Worm (Caenorhabditis elegans) whole organism, midembryonic: ENCODE results near the gene C35D6.3.
"Not testable (repeated sequence)": the region's sequence is repeated elsewhere in the genome, so short reads cannot be mapped to it uniquely, and the experiment has no call there.

Experiments used
- T22C8.4 ChIP-seq: fragments of 200-800 bp; sonication (Bioruptor generic); IDR thresholded peaks from 2 replicates; pipeline ENCODE4 v1.3.6; 2022; ENCODE audit warnings: missing genetic modification characterization, missing compliant biosample characterization
- cog-1 ChIP-seq: sonication (generic microtip); optimal IDR thresholded peaks from 2 replicates; lab custom pipeline; 2016; ENCODE audit warnings: missing genetic modification characterization, missing compliant biosample characterization
- flt-1 ChIP-seq: fragments of 200-800 bp; sonication (Bioruptor generic); IDR thresholded peaks from 2 replicates; pipeline ENCODE4 v1.3.6; 2022; ENCODE audit warnings: missing genetic modification characterization, missing compliant biosample characterization
- klf-2 ChIP-seq: fragments of 200-800 bp; sonication (Bioruptor generic); conservative IDR thresholded peaks from 2 replicates; pipeline ENCODE4 v1.3.6; 2022; ENCODE audit warnings: missing genetic modification reagents, missing genetic modification characterization, missing compliant biosample characterization
- med-1 ChIP-seq: sonication (generic microtip); optimal IDR thresholded peaks from 2 replicates; lab custom pipeline; 2017; ENCODE audit warnings: missing genetic modification characterization, mild to moderate bottlenecking, missing compliant biosample characterization, antibody characterized with exemption, missing genetic modification reagents; ENCODE audit not compliant: insufficient read depth
- ref-1 ChIP-seq: fragments of 200-800 bp; sonication (Bioruptor generic); conservative IDR thresholded peaks from 2 replicates; pipeline ENCODE4 v1.3.6; 2022; ENCODE audit warnings: missing genetic modification reagents, missing genetic modification characterization, missing compliant biosample characterization
- tab-1 ChIP-seq: fragments of 200-800 bp; sonication (Bioruptor generic); IDR thresholded peaks from 2 replicates; pipeline ENCODE4 v1.3.6; 2022; ENCODE audit warnings: missing genetic modification characterization, missing compliant biosample characterization
- ztf-23 ChIP-seq: fragments of 200-800 bp; sonication (Bioruptor generic); IDR thresholded peaks from 2 replicates; pipeline ENCODE4 v1.3.6; 2022; ENCODE audit warnings: missing genetic modification reagents, missing genetic modification characterization, missing compliant biosample characterization
- ztf-29 ChIP-seq: fragments of 200-800 bp; sonication (Bioruptor generic); IDR thresholded peaks from 2 replicates; pipeline ENCODE4 v1.3.6; 2022; ENCODE audit warnings: missing genetic modification reagents, missing genetic modification characterization, missing compliant biosample characterization

Gene C35D6.3

DNA sequence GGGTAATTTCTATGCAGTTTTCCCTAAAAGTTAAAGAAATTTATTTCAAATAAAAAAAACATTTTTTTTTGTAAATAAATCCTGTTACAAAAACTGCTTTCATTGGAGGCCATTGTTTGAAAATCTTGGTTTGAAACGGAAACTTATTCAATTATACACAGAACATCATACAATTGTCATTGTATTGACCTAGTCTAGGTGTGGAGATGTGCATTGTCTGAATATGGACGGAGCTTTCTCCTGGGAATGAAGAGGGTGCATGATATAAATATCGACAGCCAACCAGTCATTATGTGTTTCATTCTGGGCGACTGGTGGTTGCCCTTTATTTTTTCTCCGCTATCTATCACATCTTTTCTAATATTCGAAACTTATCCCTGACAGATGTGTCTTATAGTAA lies at the start of gene C35D6.3:
Gene C35D6.3, plus strand, starts transcription at position 301 of the 400 bp plus-strand sequence.
- TF ChIP-seq klf-2, result no peak
- no peak for TF ChIP-seq tab-1 (GFP tag; lab: Robert Waterston, UW)
- no peak for TF ChIP-seq T22C8.4
- TF ChIP-seq ztf-23 (GFP tag; lab: Robert Waterston, UW), result no peak
- no peak for TF ChIP-seq ref-1
- TF ChIP-seq flt-1 (GFP tag; lab: Robert Waterston, UW), result no peak
- TF ChIP-seq cog-1 (tag; lab: Kevin White, UChicago), result no peak
- no peak for TF ChIP-seq med-1
- TF ChIP-seq ztf-29, result no peak

DNA sequence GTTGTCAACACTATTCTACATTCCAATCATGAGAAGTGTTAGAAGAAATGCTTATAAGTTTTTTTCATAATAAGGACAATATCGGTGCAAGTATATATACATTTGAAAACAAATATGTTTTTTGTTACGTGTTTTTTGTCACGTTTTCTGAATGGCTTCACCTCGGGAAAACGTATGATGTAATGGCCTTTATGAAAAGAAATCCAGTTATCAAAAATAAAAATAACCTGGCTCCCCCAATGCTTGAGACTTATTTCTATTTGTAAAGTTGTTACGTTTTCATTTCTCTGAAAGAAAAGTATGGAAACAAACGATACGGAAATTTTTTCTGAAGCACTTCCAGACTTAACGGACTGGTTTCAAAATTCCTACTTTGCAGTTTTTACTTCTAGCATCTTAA lies 47.8 kb upstream of the C35D6.3 start, which contains the start of gene srz-72:
Gene srz-72, plus strand, starts transcription at position 301 of the 400 bp plus-strand sequence.
- TF ChIP-seq cog-1 (tag; lab: Kevin White, UChicago), result no peak
- no peak for TF ChIP-seq klf-2
- TF ChIP-seq T22C8.4, result no peak
- no peak for TF ChIP-seq med-1
- no peak for TF ChIP-seq flt-1 (GFP tag; lab: Robert Waterston, UW)
- TF ChIP-seq ref-1, result no peak
- TF ChIP-seq ztf-23 (GFP tag; lab: Robert Waterston, UW), result no peak
- TF ChIP-seq tab-1 (GFP tag; lab: Robert Waterston, UW), result no peak
- TF ChIP-seq ztf-29, result no peak

DNA sequence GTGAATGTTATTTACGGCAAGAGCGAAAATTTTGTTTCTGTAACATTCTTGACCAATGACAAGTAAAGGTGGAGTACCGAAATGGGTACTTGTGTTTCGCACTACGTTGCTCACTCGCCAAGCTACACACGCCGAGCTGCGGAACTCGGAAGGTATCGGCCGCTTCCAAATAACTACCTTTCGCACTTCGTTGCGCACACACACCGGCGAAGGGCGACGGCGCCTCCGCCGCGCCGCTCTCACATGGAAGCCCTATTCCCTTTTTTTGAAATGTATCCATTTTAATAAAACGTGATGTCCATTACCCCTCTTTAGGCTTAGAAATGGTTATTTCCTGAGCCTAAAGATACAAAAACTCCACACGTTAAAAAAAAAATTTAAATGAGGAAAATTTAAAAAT lies 39.7 kb upstream of the C35D6.3 start:
- TF ChIP-seq flt-1 (GFP tag; lab: Robert Waterston, UW), result no peak
- TF ChIP-seq T22C8.4, result no peak
- no peak for TF ChIP-seq ztf-29
- no peak for TF ChIP-seq cog-1 (tag; lab: Kevin White, UChicago)
- no peak for TF ChIP-seq ref-1
- TF ChIP-seq tab-1 (GFP tag; lab: Robert Waterston, UW), result no peak
- no peak for TF ChIP-seq klf-2
- TF ChIP-seq med-1, result no peak

DNA sequence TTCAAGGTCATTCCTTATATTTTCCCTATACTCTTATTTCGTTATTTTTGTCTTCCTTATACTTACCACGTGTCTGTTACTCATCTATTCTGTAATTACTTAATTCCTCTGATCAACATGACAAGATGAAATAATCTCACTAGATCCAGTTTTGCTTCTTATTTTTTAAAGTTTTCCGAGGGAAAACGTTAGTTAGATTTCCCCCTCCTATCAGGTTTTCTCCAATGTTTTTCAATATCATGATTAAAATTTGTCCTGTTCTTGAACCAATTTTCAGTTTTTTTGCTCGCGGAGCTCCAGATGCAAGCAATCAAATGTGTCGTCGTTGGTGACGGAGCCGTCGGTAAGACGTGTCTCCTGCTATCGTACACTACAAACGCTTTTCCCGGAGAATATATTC lies 38.7 kb upstream of the C35D6.3 start, which contains the start of gene rac-2:
Gene rac-2, plus strand, starts transcription at position 301 of the 400 bp plus-strand sequence.
- not testable (repeated sequence) for TF ChIP-seq tab-1 (GFP tag; lab: Robert Waterston, UW); klf-2; cog-1 (tag; lab: Kevin White, UChicago)

DNA sequence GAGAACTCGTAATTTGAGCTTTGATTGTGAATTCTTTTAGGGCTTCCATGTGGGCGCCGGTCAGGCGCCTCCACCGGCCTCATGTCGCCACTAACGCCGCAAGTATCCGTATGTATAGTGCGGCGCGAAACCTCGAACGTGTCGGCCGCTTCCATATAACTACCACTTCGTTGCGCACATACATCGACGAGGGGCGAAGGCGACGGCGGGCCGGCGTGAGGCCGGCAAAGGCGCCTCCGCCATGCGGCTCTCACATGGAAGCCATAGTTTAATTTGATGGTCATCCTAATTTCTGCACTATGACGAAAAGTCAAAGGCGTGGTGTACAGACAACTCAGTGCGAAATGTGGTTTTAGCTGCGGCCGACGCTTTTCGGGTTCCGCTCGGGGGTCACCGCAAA lies 36.5 kb upstream of the C35D6.3 start:
- no peak for TF ChIP-seq klf-2
- no peak for TF ChIP-seq ztf-23 (GFP tag; lab: Robert Waterston, UW)
- no peak for TF ChIP-seq T22C8.4
- no peak for TF ChIP-seq flt-1 (GFP tag; lab: Robert Waterston, UW)
- no peak for TF ChIP-seq cog-1 (tag; lab: Kevin White, UChicago)
- no peak for TF ChIP-seq tab-1 (GFP tag; lab: Robert Waterston, UW)
- no peak for TF ChIP-seq med-1

DNA sequence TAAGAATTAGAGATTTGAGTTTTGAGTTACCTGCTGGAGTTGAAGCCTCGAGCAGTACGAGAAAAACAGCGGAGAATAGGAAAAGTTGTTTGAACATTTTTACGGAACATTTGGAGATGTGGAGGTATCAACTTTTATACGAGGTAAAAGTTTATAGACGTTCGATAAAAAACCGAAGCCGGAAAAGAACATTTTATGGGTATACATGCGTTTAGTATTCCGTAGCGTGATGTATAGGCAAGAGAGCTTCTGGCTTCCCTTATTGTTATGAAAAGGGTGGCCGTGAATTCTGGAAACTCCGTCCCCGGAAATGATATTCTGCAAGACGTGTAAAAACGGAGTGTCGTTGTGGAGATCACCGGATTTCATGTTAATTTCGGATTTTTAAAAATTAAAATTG lies 26.2 kb upstream of the C35D6.3 start, which contains the start of gene K03D3.5:
Gene K03D3.5, minus strand, starts transcription at position 101 of the 400 bp plus-strand sequence.
- no peak for TF ChIP-seq cog-1 (tag; lab: Kevin White, UChicago)
- TF ChIP-seq T22C8.4, result no peak
- TF ChIP-seq med-1, result no peak
- no peak for TF ChIP-seq klf-2
- TF ChIP-seq tab-1 (GFP tag; lab: Robert Waterston, UW), result no peak
- TF ChIP-seq ztf-29, result no peak
- TF ChIP-seq ref-1, result no peak
- TF ChIP-seq flt-1 (GFP tag; lab: Robert Waterston, UW), result no peak
- no peak for TF ChIP-seq ztf-23 (GFP tag; lab: Robert Waterston, UW)

DNA sequence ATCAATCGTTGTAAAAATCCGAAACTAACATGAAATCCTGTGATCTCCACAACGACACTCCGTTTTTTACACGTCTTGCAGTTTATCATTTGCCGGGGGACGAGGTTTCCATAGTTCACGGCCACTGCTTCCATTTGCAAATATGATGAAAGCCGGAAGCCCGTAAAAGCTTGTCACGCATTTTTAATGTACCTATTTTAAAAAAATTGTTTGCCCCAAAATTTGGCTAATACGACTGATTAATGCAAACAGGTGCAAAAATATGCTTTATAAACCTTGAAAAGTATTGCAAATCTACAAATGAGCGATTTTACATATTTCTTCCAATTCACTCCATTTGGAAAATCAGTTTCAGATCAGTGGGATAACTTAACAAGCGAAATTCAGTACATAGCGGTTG lies 25.7 kb upstream of the C35D6.3 start, which contains the start of gene srz-61:
Gene srz-61, plus strand, starts transcription at position 301 of the 400 bp plus-strand sequence.
- TF ChIP-seq med-1 (no peak), ref-1 (no peak), ztf-23 (GFP tag; lab: Robert Waterston, UW) (no peak), klf-2 (no peak), cog-1 (tag; lab: Kevin White, UChicago) (no peak), ztf-29 (no peak), tab-1 (GFP tag; lab: Robert Waterston, UW) (no peak), flt-1 (GFP tag; lab: Robert Waterston, UW) (no peak), T22C8.4 (no peak)

DNA sequence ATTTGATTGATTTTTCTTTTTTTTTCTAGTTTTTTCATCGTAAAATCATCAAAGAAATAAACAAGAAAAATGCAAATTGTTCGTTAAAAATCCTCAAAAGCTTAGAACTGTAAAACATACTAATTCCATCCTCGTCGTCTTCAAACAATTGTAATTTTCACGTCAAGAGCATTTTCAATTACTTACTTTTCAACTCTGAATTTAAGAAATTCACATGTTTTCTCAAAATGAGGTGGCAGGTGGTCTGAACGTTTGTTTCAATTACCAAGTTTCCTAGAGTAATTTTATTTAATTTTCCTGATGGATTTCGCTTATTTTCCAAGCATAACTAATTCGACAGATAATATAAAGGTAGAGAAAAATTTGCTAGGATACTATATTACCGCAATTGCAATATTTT lies 23.2 kb upstream of the C35D6.3 start, which contains the start of gene srz-104:
Gene srz-104, plus strand, starts transcription at position 301 of the 400 bp plus-strand sequence.
- TF ChIP-seq flt-1 (GFP tag; lab: Robert Waterston, UW) (no peak), cog-1 (tag; lab: Kevin White, UChicago) (no peak), med-1 (no peak), T22C8.4 (no peak), tab-1 (GFP tag; lab: Robert Waterston, UW) (no peak), ref-1 (no peak), ztf-23 (GFP tag; lab: Robert Waterston, UW) (no peak), ztf-29 (no peak), klf-2 (no peak)

DNA sequence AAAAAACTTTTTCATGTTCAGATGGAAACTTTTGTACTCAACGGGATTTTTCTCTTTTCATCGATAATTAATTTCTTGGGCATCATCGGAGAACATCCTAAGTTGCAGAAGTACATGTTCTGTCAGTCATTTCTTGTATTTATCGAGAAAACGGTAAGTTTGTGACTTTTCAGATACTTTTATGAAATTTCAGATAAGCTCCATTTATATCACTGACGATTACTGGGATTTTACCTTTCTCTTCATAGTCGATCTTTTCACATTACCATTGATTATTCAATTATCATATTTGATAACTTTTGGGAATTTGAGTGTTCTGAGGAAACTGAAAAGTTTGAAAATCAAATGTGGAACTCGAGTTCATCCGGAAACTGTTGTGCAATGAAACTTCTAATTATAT lies 22.0 kb upstream of the C35D6.3 start, which contains the start of gene srz-105:
Gene srz-105, plus strand, starts transcription at position 301 of the 400 bp plus-strand sequence.
- TF ChIP-seq klf-2, result no peak
- TF ChIP-seq cog-1 (tag; lab: Kevin White, UChicago), result no peak
- no peak for TF ChIP-seq ref-1
- no peak for TF ChIP-seq ztf-23 (GFP tag; lab: Robert Waterston, UW)
- TF ChIP-seq tab-1 (GFP tag; lab: Robert Waterston, UW), result no peak
- TF ChIP-seq flt-1 (GFP tag; lab: Robert Waterston, UW), result no peak
- no peak for TF ChIP-seq med-1
- TF ChIP-seq T22C8.4, result no peak
- TF ChIP-seq ztf-29, result no peak

DNA sequence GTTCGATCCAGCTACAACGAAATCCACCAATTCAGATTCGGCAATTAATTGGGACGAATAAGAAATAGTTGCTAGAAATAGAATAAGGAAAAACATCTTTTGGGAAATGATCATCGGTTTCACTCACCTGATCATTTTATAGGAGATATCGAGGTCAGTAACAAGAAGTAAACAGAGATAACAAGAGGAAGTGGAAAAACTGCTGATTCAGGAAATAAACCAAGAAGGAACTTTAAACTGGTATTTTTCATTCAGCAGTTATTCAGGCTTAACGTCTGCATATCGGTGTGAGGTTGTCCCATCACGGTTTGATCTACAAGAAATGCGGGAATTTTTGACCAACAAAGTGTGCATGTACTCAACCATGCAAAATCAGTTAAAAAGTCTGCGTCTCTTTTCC lies 18.1 kb upstream of the C35D6.3 start, which contains the start of gene K03D3.2:
Gene K03D3.2, minus strand, starts transcription at position 101 of the 400 bp plus-strand sequence.
- TF ChIP-seq ref-1 (no peak), ztf-23 (GFP tag; lab: Robert Waterston, UW) (no peak), cog-1 (tag; lab: Kevin White, UChicago) (no peak), med-1 (no peak), tab-1 (GFP tag; lab: Robert Waterston, UW) (no peak), T22C8.4 (no peak), ztf-29 (no peak)

DNA sequence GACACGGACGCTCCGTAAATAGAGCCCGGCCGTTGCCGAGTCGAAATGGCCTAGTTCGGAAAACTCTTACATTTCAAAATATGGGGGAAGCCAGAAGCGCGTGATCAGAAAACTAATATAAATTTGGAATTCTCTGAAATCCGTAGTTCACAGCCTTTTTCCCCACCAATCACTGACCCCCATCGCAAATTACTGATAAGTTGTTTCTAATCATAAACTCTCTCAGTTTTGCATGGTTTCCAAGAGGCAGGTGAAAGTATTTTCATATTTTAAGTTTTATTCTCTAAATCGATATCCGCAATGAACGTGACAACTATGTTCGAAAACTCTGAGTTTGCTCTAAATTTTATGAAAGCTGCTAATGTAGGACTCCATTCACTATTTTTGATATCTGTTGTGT lies 17.5 kb upstream of the C35D6.3 start, which contains the start of gene srz-74:
Gene srz-74, plus strand, starts transcription at position 301 of the 400 bp plus-strand sequence.
- no peak for TF ChIP-seq tab-1 (GFP tag; lab: Robert Waterston, UW)
- no peak for TF ChIP-seq med-1
- TF ChIP-seq ztf-23 (GFP tag; lab: Robert Waterston, UW), result no peak
- TF ChIP-seq cog-1 (tag; lab: Kevin White, UChicago), result no peak
- TF ChIP-seq ref-1, result no peak
- TF ChIP-seq ztf-29, result no peak
- no peak for TF ChIP-seq flt-1 (GFP tag; lab: Robert Waterston, UW)
- TF ChIP-seq klf-2, result no peak
- no peak for TF ChIP-seq T22C8.4
